Fruit fly (Drosophila melanogaster) whole organism, embryonic: ENCODE data around the gene TTLL4A.
A peak's percentile ranks its signal among the peaks of the same experiment; 100 is the strongest.

ENCODE experiments used
- B-H2 ChIP-seq: fragments of 200-800 bp; sonication (Bioruptor generic); optimal IDR thresholded peaks from 2 replicates; lab custom pipeline; 2018; ENCODE audit warnings: missing biosample characterization, mild to moderate bottlenecking, missing genetic modification characterization
- BEAF-32 ChIP-seq: fragments of 200-800 bp; sonication (Bioruptor generic); optimal IDR thresholded peaks from 3 replicates; lab custom pipeline; 2017; ENCODE audit warnings: missing biosample characterization, missing genetic modification characterization, mild to moderate bottlenecking, moderate library complexity, missing genetic modification reagents
- BtbVII ChIP-seq: fragments of 200-800 bp; sonication (Bioruptor generic); optimal IDR thresholded peaks from 3 replicates; lab custom pipeline; 2017; ENCODE audit warnings: missing biosample characterization, mild to moderate bottlenecking, missing genetic modification characterization
- CG1024 ChIP-seq: fragments of 200-800 bp; sonication (Bioruptor generic); IDR thresholded peaks from 2 replicates; pipeline ENCODE4 v1.3.6; 2022; ENCODE audit warnings: missing biosample characterization, missing genetic modification characterization
- CG10979 ChIP-seq: fragments of 200-800 bp; sonication (Bioruptor generic); optimal IDR thresholded peaks from 2 replicates; lab custom pipeline; 2018; ENCODE audit warnings: missing biosample characterization, mild to moderate bottlenecking, missing genetic modification characterization, moderate library complexity
- CG11695 ChIP-seq: fragments of 200-800 bp; sonication (Bioruptor generic); IDR thresholded peaks from 3 replicates; pipeline ENCODE4 v1.3.6; 2022; ENCODE audit warnings: missing biosample characterization, missing genetic modification characterization
- CG12071 ChIP-seq: fragments of 200-800 bp; sonication (Bioruptor generic); optimal IDR thresholded peaks from 3 replicates; lab custom pipeline; 2018; ENCODE audit warnings: missing biosample characterization, mild to moderate bottlenecking, missing genetic modification characterization
- CG12659 ChIP-seq: fragments of 200-800 bp; sonication (Bioruptor generic); optimal IDR thresholded peaks from 3 replicates; lab custom pipeline; 2017; ENCODE audit warnings: mild to moderate bottlenecking, missing biosample characterization, missing genetic modification reagents, missing genetic modification characterization
- CG14965 ChIP-seq: fragments of 200-800 bp; sonication (Bioruptor generic); optimal IDR thresholded peaks from 2 replicates; lab custom pipeline; 2016; ENCODE audit warnings: missing biosample characterization, missing genetic modification characterization, borderline replicate concordance
- CG15601 ChIP-seq: fragments of 200-800 bp; sonication (Bioruptor generic); optimal IDR thresholded peaks from 3 replicates; lab custom pipeline; 2019; ENCODE audit warnings: missing biosample characterization, mild to moderate bottlenecking, missing genetic modification characterization, moderate library complexity
- CG1603 ChIP-seq: fragments of 200-800 bp; sonication (Bioruptor generic); optimal IDR thresholded peaks from 2 replicates; lab custom pipeline; 2019; ENCODE audit warnings: missing biosample characterization, mild to moderate bottlenecking, missing genetic modification characterization, moderate library complexity
- CG18476 ChIP-seq: fragments of 200-800 bp; sonication (Bioruptor generic); optimal IDR thresholded peaks from 2 replicates; lab custom pipeline; 2016; ENCODE audit warnings: missing biosample characterization, mild to moderate bottlenecking, missing genetic modification characterization
- CG2712 ChIP-seq: fragments of 200-800 bp; optimal IDR thresholded peaks from 3 replicates; lab custom pipeline; 2019; ENCODE audit warnings: missing biosample characterization, mild to moderate bottlenecking, missing genetic modification characterization, moderate library complexity
- CG3407 ChIP-seq: fragments of 200-800 bp; sonication (Bioruptor generic); optimal IDR thresholded peaks from 2 replicates; lab custom pipeline; 2018; ENCODE audit warnings: missing biosample characterization, mild to moderate bottlenecking, missing genetic modification characterization
- CG3847 ChIP-seq: fragments of 200-800 bp; sonication (Bioruptor generic); IDR thresholded peaks from 2 replicates; pipeline ENCODE4 v1.3.6; 2022; ENCODE audit warnings: missing biosample characterization, missing genetic modification characterization
- CG4617 ChIP-seq: fragments of 200-800 bp; sonication (Bioruptor generic); optimal IDR thresholded peaks from 3 replicates; lab custom pipeline; 2016; ENCODE audit warnings: missing biosample characterization, missing genetic modification characterization, borderline replicate concordance
- CG5953 ChIP-seq: fragments of 200-800 bp; sonication (Bioruptor generic); IDR thresholded peaks from 2 replicates; pipeline ENCODE4 v1.3.6; 2022; ENCODE audit warnings: missing biosample characterization, missing genetic modification characterization
- CG7786 ChIP-seq: fragments of 200-800 bp; sonication (Bioruptor generic); optimal IDR thresholded peaks from 2 replicates; lab custom pipeline; 2016; ENCODE audit warnings: missing biosample characterization, missing genetic modification characterization
- CG8359 ChIP-seq: fragments of 200-800 bp; sonication (Bioruptor generic); optimal IDR thresholded peaks from 2 replicates; lab custom pipeline; 2017; ENCODE audit warnings: missing biosample characterization, mild to moderate bottlenecking, missing genetic modification characterization, borderline replicate concordance
- D ChIP-seq, 2 experiments: fragments of 200-800 bp in 1 of 2; fragments of >200 bp in 1 of 2; sonication (Bioruptor generic) in 1 of 2; optimal IDR thresholded peaks; 2 replicates in 1 of 2; 3 replicates in 1 of 2; lab custom pipeline; 2017; ENCODE audit warnings: mild to moderate bottlenecking in 1 of 2, missing biosample characterization in 1 of 2, missing genetic modification characterization in 1 of 2, missing genetic modification reagents in 1 of 2
- E2f2 ChIP-seq: fragments of 200-800 bp; sonication (Bioruptor generic); IDR thresholded peaks from 2 replicates; pipeline ENCODE4 v1.3.6; 2022; ENCODE audit warnings: missing biosample characterization, missing genetic modification characterization
- Elba2 ChIP-seq: fragments of 200-800 bp; sonication (Bioruptor generic); optimal IDR thresholded peaks from 3 replicates; lab custom pipeline; 2016; ENCODE audit warnings: missing biosample characterization, missing genetic modification characterization
- Gug ChIP-seq: fragments of 200-800 bp; sonication (Bioruptor generic); IDR thresholded peaks from 4 replicates; pipeline ENCODE4 v1.3.6; 2022; ENCODE audit warnings: missing biosample characterization, missing genetic modification characterization
- MBD-R2 ChIP-seq: fragments of 200-800 bp; sonication (Bioruptor generic); IDR thresholded peaks from 2 replicates; pipeline ENCODE4 v1.3.6; 2022; ENCODE audit warnings: missing biosample characterization, missing genetic modification characterization
- MESR4 ChIP-seq: fragments of 200-800 bp; sonication (Bioruptor generic); optimal IDR thresholded peaks from 2 replicates; lab custom pipeline; 2018; ENCODE audit warnings: missing biosample characterization, mild to moderate bottlenecking, missing genetic modification characterization, moderate library complexity
- Mad ChIP-seq: fragments of 200-800 bp; sonication (Bioruptor generic); optimal IDR thresholded peaks from 2 replicates; lab custom pipeline; 2016; ENCODE audit warnings: missing biosample characterization, missing genetic modification characterization
- Oli ChIP-seq: fragments of 200-800 bp; sonication (Bioruptor generic); optimal IDR thresholded peaks from 2 replicates; lab custom pipeline; 2018; ENCODE audit warnings: missing biosample characterization, mild to moderate bottlenecking, missing genetic modification characterization, moderate library complexity
- Scr ChIP-seq: fragments of 200-800 bp; sonication (Bioruptor generic); IDR thresholded peaks from 2 replicates; pipeline ENCODE4 v1.3.6; 2022; ENCODE audit warnings: missing biosample characterization, missing genetic modification characterization; ENCODE audit not compliant: partially characterized antibody
- Side ChIP-seq: fragments of 200-800 bp; sonication (Bioruptor generic); optimal IDR thresholded peaks from 2 replicates; lab custom pipeline; 2016; ENCODE audit warnings: missing biosample characterization, missing genetic modification characterization
- Sox100B ChIP-seq: fragments of 200-800 bp; sonication (Bioruptor generic); optimal IDR thresholded peaks from 3 replicates; lab custom pipeline; 2018; ENCODE audit warnings: missing biosample characterization, mild to moderate bottlenecking, missing genetic modification characterization
- Sry-β ChIP-seq: fragments of 200-800 bp; sonication (Bioruptor generic); optimal IDR thresholded peaks from 2 replicates; lab custom pipeline; 2018; ENCODE audit warnings: missing biosample characterization, mild to moderate bottlenecking, missing genetic modification characterization, moderate library complexity
- Sry-δ ChIP-seq: fragments of 200-800 bp; sonication (Bioruptor generic); optimal IDR thresholded peaks from 2 replicates; lab custom pipeline; 2016; ENCODE audit warnings: missing biosample characterization, missing genetic modification characterization
- YL-1 ChIP-seq: fragments of 200-800 bp; sonication (Bioruptor generic); optimal IDR thresholded peaks from 3 replicates; lab custom pipeline; 2017; ENCODE audit warnings: missing biosample characterization, mild to moderate bottlenecking, missing genetic modification characterization
- al ChIP-seq: fragments of 200-800 bp; sonication (Bioruptor generic); IDR thresholded peaks from 2 replicates; pipeline ENCODE4 v1.3.6; 2022; ENCODE audit warnings: missing biosample characterization, missing genetic modification characterization
- ato ChIP-seq: fragments of 200-800 bp; sonication (Bioruptor generic); IDR thresholded peaks from 2 replicates; pipeline ENCODE4 v1.3.6; 2022; ENCODE audit warnings: missing biosample characterization, missing genetic modification characterization; ENCODE audit not compliant: partially characterized antibody
- bab2 ChIP-seq: fragments of 200-800 bp; sonication (Bioruptor generic); optimal IDR thresholded peaks from 2 replicates; lab custom pipeline; 2016; ENCODE audit warnings: missing biosample characterization, missing genetic modification characterization
- eyg ChIP-seq: fragments of 200-800 bp; sonication (Bioruptor generic); optimal IDR thresholded peaks from 3 replicates; lab custom pipeline; 2016; ENCODE audit warnings: missing biosample characterization, missing genetic modification characterization
- fd64A ChIP-seq: fragments of 200-800 bp; sonication (Bioruptor generic); optimal IDR thresholded peaks from 3 replicates; lab custom pipeline; 2018; ENCODE audit warnings: missing biosample characterization, mild to moderate bottlenecking, missing genetic modification characterization
- gro ChIP-seq: fragments of 200-800 bp; sonication (Bioruptor generic); optimal IDR thresholded peaks from 2 replicates; lab custom pipeline; 2016; ENCODE audit warnings: missing biosample characterization, missing genetic modification characterization
- insv ChIP-seq, 2 experiments: fragments of 200-800 bp; sonication (Bioruptor generic); optimal IDR thresholded peaks; 3 replicates each; lab custom pipeline; 2016 to 2018; ENCODE audit warnings: missing biosample characterization in 2 of 2, missing genetic modification characterization in 2 of 2
- nmo ChIP-seq: fragments of 200-800 bp; sonication (Bioruptor generic); optimal IDR thresholded peaks from 2 replicates; lab custom pipeline; 2018; ENCODE audit warnings: missing biosample characterization, mild to moderate bottlenecking, missing genetic modification characterization, moderate library complexity
- odd ChIP-seq: fragments of 200-800 bp; sonication (Bioruptor generic); optimal IDR thresholded peaks from 2 replicates; lab custom pipeline; 2017; ENCODE audit warnings: missing biosample characterization, mild to moderate bottlenecking, missing genetic modification characterization
- peb ChIP-seq: fragments of 200-800 bp; sonication (Bioruptor generic); IDR thresholded peaks from 2 replicates; pipeline ENCODE4 v1.3.6; 2022; ENCODE audit warnings: missing biosample characterization, missing genetic modification characterization
- row ChIP-seq: fragments of 200-800 bp; sonication (Bioruptor generic); IDR thresholded peaks from 3 replicates; pipeline ENCODE4 v1.3.6; 2022; ENCODE audit warnings: missing biosample characterization, missing genetic modification characterization
- schlank ChIP-seq: fragments of 200-800 bp; sonication (Bioruptor generic); optimal IDR thresholded peaks from 2 replicates; lab custom pipeline; 2018; ENCODE audit warnings: missing biosample characterization, mild to moderate bottlenecking, missing genetic modification characterization
- sens ChIP-seq: fragments of 200-800 bp; sonication (Bioruptor generic); peaks from one replicate; lab custom pipeline; 2016; ENCODE audit warnings: missing biosample characterization, missing genetic modification characterization
- stwl ChIP-seq: fragments of 200-800 bp; sonication (Bioruptor generic); optimal IDR thresholded peaks from 3 replicates; lab custom pipeline; 2018; ENCODE audit warnings: missing biosample characterization, mild to moderate bottlenecking, missing genetic modification characterization, moderate library complexity
- usp ChIP-seq: fragments of >200 bp; optimal IDR thresholded peaks from 2 replicates; lab custom pipeline; 2017; ENCODE audit warnings: missing biosample characterization, missing genetic modification characterization

Gene TTLL4A

dm6 chr2L:10967257-10968008 is 21.8 kb upstream of the TTLL4A start (continued):
- peak; percentile 79 for TF ChIP-seq CG4617 (GFP tag; lab: Kevin White, UChicago)
- no peak for TF ChIP-seq Sry-δ (GFP tag; lab: Kevin White, UChicago)
- no peak for TF ChIP-seq Mad (GFP tag; lab: Kevin White, UChicago)
- peak; percentile 78 for TF ChIP-seq Elba2 (GFP tag; lab: Kevin White, UChicago)
- no peak for TF ChIP-seq ato (GFP tag; lab: Robert Waterston, UW)
- no peak for TF ChIP-seq fd64A
- TF ChIP-seq CG2712 (tag; lab: Kevin White, UChicago): peak; percentile 25
- no peak for TF ChIP-seq odd
- TF ChIP-seq al (GFP tag; lab: Robert Waterston, UW): no peak
- TF ChIP-seq CG5953 (GFP tag; lab: Robert Waterston, UW): 0 out of 2 replicates have a peak, but pooled peaks have one; percentile 11
- no peak for TF ChIP-seq B-H2 (GFP tag; lab: Kevin White, UChicago)
- peak; percentile 70 for TF ChIP-seq MESR4 (GFP tag; lab: Kevin White, UChicago)
- TF ChIP-seq eyg (GFP tag; lab: Kevin White, UChicago): peak; percentile 4
- TF ChIP-seq CG14965: no peak
- TF ChIP-seq Side (GFP tag; lab: Kevin White, UChicago): peak; percentile 18
- TF ChIP-seq CG11695 (GFP tag; lab: Robert Waterston, UW): 0 out of 3 replicates have a peak, but pooled peaks have one; percentile 49

- TF ChIP-seq Scr (GFP tag; lab: Robert Waterston, UW) (no peak), CG7786 (no peak), BtbVII (GFP tag; lab: Kevin White, UChicago) (no peak), Oli (no peak), CG3847 (GFP tag; lab: Robert Waterston, UW) (0 out of 2 replicates have a peak, but pooled peaks have one; percentile 29), MBD-R2 (GFP tag; lab: Robert Waterston, UW) (peak; percentile 35; the same call in 1 of the 2 replicates), nmo (GFP tag; lab: Kevin White, UChicago) (no peak), Gug (GFP tag; lab: Robert Waterston, UW) (no peak), Mad (GFP tag; lab: Kevin White, UChicago) (no peak), YL-1 (GFP tag; lab: Kevin White, UChicago) (peak; percentile 79), CG1603 (tag; lab: Kevin White, UChicago) (peak; percentile 35), CG1024 (no peak), stwl (peak; percentile 81), gro (GFP tag; lab: Kevin White, UChicago) (no peak), usp (GFP tag; lab: Kevin White, UChicago) (no peak), CG18476 (GFP tag; lab: Kevin White, UChicago) (no peak), BEAF-32 (GFP tag; lab: Kevin White, UChicago) (peak; percentile 22), CG15601 (tag; lab: Kevin White, UChicago) (no peak), Sry-β (GFP tag; lab: Kevin White, UChicago) (no peak), Sox100B (GFP tag; lab: Kevin White, UChicago) (no peak), row (GFP tag; lab: Robert Waterston, UW) (peak; percentile 6; the same call in 1 of the 3 replicates), CG12071 (GFP tag; lab: Kevin White, UChicago) (no peak), D (optimal IDR thresholded peaks at IDR 0.05; lab: Kevin White, UChicago) (no peak), D (GFP tag; optimal IDR thresholded peaks at IDR 0.05; lab: Kevin White, UChicago) (no peak), CG10979 (tag; lab: Kevin White, UChicago) (no peak), peb (GFP tag; lab: Robert Waterston, UW) (no peak), bab2 (GFP tag; lab: Kevin White, UChicago) (no peak), CG3407 (GFP tag; lab: Kevin White, UChicago) (no peak), E2f2 (GFP tag; lab: Robert Waterston, UW) (peak; percentile 79), CG12659 (GFP tag; lab: Kevin White, UChicago) (no peak), schlank (no peak), sens (GFP tag; lab: Kevin White, UChicago) (no peak), insv (GFP tag; optimal IDR thresholded peaks at IDR 0.05; lab: Kevin White, UChicago) (no peak), CG8359 (GFP tag; lab: Kevin White, UChicago) (no peak)
These were observed 21.2 kb upstream of the TTLL4A start for dm6 chr2L:10968009-10968383.
